Worm (Caenorhabditis elegans) whole organism, L3 larva: ENCODE results near the gene C45G9.5.

Source experiments
- ama-1 ChIP-seq: fragments of 150-350 bp; optimal IDR thresholded peaks from 2 replicates; lab custom pipeline; 2018
- daf-12 ChIP-seq: fragments of 150-350 bp; optimal IDR thresholded peaks from 2 replicates; lab custom pipeline; 2014; ENCODE audit warnings: missing biosample characterization, missing genetic modification reagents, missing genetic modification characterization
- egl-27 ChIP-seq: sonication (generic microtip); optimal IDR thresholded peaks from 4 replicates; lab custom pipeline; 2017; ENCODE audit warnings: missing biosample characterization, missing genetic modification reagents, missing genetic modification characterization
- elt-1 ChIP-seq: fragments of 150-350 bp; optimal IDR thresholded peaks from 2 replicates; lab custom pipeline; 2014; ENCODE audit warnings: missing biosample characterization, missing genetic modification characterization
- eor-1 ChIP-seq, 2 experiments: fragments of 150-350 bp; optimal IDR thresholded peaks; 2 replicates each; lab custom pipeline; 2014 to 2018; ENCODE audit warnings: missing biosample characterization in 2 of 2, missing genetic modification characterization in 2 of 2
- lin-15B ChIP-seq: fragments of 150-350 bp; optimal IDR thresholded peaks from 2 replicates; lab custom pipeline; 2014; ENCODE audit warnings: missing biosample characterization, missing genetic modification characterization
- lin-39 ChIP-seq: fragments of 150-350 bp; optimal IDR thresholded peaks from 2 replicates; lab custom pipeline; 2018; ENCODE audit warnings: missing biosample characterization, missing genetic modification reagents, missing genetic modification characterization
- mdl-1 ChIP-seq: fragments of 150-350 bp; optimal IDR thresholded peaks from 2 replicates; lab custom pipeline; 2014; ENCODE audit warnings: missing biosample characterization, missing genetic modification characterization
- nhr-237 ChIP-seq: fragments of 150-350 bp; optimal IDR thresholded peaks from 2 replicates; lab custom pipeline; 2014; ENCODE audit warnings: missing biosample characterization, missing genetic modification characterization

- TF ChIP-seq mdl-1 (no peak), daf-12 (tag; lab: Kevin White, UChicago) (no peak), ama-1 (no peak), lin-39 (tag; lab: Kevin White, UChicago) (peak; percentile 23), eor-1 (tag; optimal IDR thresholded peaks at IDR 0.05; lab: Kevin White, UChicago) (no peak), lin-15B (tag; lab: Kevin White, UChicago) (peak; percentile 70), nhr-237 (tag; lab: Kevin White, UChicago) (no peak), elt-1 (tag; lab: Kevin White, UChicago) (no peak), egl-27 (tag; lab: Kevin White, UChicago) (no peak)
These were observed 742 bp upstream of the C45G9.5 start, which contains the start of gene txbp-3 for ce11 chrIII:5047175-5047574.
